Fruit fly (Drosophila melanogaster): ENCODE measurements around the gene Cad96Ca.
A peak's percentile ranks its signal among the peaks of the same experiment; 100 is the strongest.

The Cad96Ca gene

dm6 chr3R:25215123-25215522 is 7.0 kb upstream of the Cad96Ca start, which contains the start of gene Saysd1 (continued):
- TF ChIP-seq corto (GFP tag; optimal IDR thresholded peaks at IDR 0.05), result no peak
- TF ChIP-seq jigr1 (GFP tag; IDR thresholded peaks at IDR 0.05), result no peak
- peak; percentile 17 for TF ChIP-seq trem (tag; optimal IDR thresholded peaks at IDR 0.05)
- TF ChIP-seq CG12769 (tag; optimal IDR thresholded peaks at IDR 0.05), result peak; percentile 37
- TF ChIP-seq CG2202 (tag; optimal IDR thresholded peaks at IDR 0.05), result no peak
- no peak for TF ChIP-seq vfl (GFP tag; optimal IDR thresholded peaks at IDR 0.05)
- TF ChIP-seq GATAe (GFP tag; conservative IDR thresholded peaks at IDR 0.05), result no peak
- peak; percentile 81 for TF ChIP-seq knrl (GFP tag; IDR thresholded peaks at IDR 0.05; ENCODE audit: partially characterized antibody)
- TF ChIP-seq CG18619 (GFP tag; optimal IDR thresholded peaks at IDR 0.05), result no peak
- TF ChIP-seq MBD-R2 (GFP tag; IDR thresholded peaks at IDR 0.05), result peak; percentile 85
- peak; percentile 78 for TF ChIP-seq vnd (GFP tag; IDR thresholded peaks at IDR 0.05; ENCODE audit: partially characterized antibody)
- peak in 1 of 2 experiments; percentile 88 for TF ChIP-seq Pdp1 (GFP tag; optimal IDR thresholded peaks at IDR 0.05)
- no peak for TF ChIP-seq fd64A (GFP tag; optimal IDR thresholded peaks at IDR 0.05)
- peak; percentile 45; the same call in 1 of the 3 replicates for TF ChIP-seq Dbx (GFP tag; IDR thresholded peaks at IDR 0.05)
- TF ChIP-seq CG30403 (GFP tag; optimal IDR thresholded peaks at IDR 0.05), result peak; percentile 20
- TF ChIP-seq CG30020 (tag; optimal IDR thresholded peaks at IDR 0.05), result no peak
- TF ChIP-seq ara (GFP tag; IDR thresholded peaks at IDR 0.05), result 0 out of 2 replicates have a peak, but pooled peaks have one; percentile 29
- TF ChIP-seq CG13287 (GFP tag; IDR thresholded peaks at IDR 0.05; ENCODE audit: partially characterized antibody), result peak; percentile 91
- no peak for TF ChIP-seq CG7357 (GFP tag; IDR thresholded peaks at IDR 0.05)
- peak; percentile 79 for TF ChIP-seq Rfx (GFP tag; IDR thresholded peaks at IDR 0.05)
- TF ChIP-seq yki (optimal IDR thresholded peaks at IDR 0.05), result no peak
- TF ChIP-seq CG1792 (GFP tag; optimal IDR thresholded peaks at IDR 0.05), result peak; percentile 1
- TF ChIP-seq CkIIα-i1 (GFP tag; IDR thresholded peaks at IDR 0.05), result no peak
- TF ChIP-seq cato (GFP tag; optimal IDR thresholded peaks at IDR 0.05; ENCODE audit: borderline replicate concordance), result no peak
- no peak for TF ChIP-seq CG11723 (GFP tag; optimal IDR thresholded peaks at IDR 0.05)
- TF ChIP-seq prd (optimal IDR thresholded peaks at IDR 0.05), result no peak
- TF ChIP-seq prd (GFP tag; IDR thresholded peaks at IDR 0.05), result peak; percentile 48
- TF ChIP-seq CoRest (tag; optimal IDR thresholded peaks at IDR 0.05), result no peak
- no peak for TF ChIP-seq btn (GFP tag; optimal IDR thresholded peaks at IDR 0.05)
- no peak for TF ChIP-seq org-1 (GFP tag; optimal IDR thresholded peaks at IDR 0.05)
- TF ChIP-seq sob (GFP tag; IDR thresholded peaks at IDR 0.05), result peak; percentile 62
- TF ChIP-seq psq (GFP tag; optimal IDR thresholded peaks at IDR 0.05), result no peak
- TF ChIP-seq HLHmδ (GFP tag; optimal IDR thresholded peaks at IDR 0.05), result no peak
- no peak for TF ChIP-seq HLH54F (GFP tag; optimal IDR thresholded peaks at IDR 0.05)
- TF ChIP-seq CG18262 (tag; optimal IDR thresholded peaks at IDR 0.05), result no peak
- TF ChIP-seq CG10543 (GFP tag; optimal IDR thresholded peaks at IDR 0.05), result peak; percentile 41
- TF ChIP-seq bcd (GFP tag; optimal IDR thresholded peaks at IDR 0.05), result peak; percentile 38
- no peak for TF ChIP-seq slbo (GFP tag; IDR thresholded peaks at IDR 0.05)
- TF ChIP-seq gfzf (GFP tag; optimal IDR thresholded peaks at IDR 0.05), result no peak
- TF ChIP-seq CG11696 (GFP tag; IDR thresholded peaks at IDR 0.05), result no peak
- TF ChIP-seq CG2889 (GFP tag; IDR thresholded peaks at IDR 0.05), result no peak
- TF ChIP-seq Atf-2 (GFP tag; optimal IDR thresholded peaks at IDR 0.05), result no peak
- no peak for TF ChIP-seq NK7.1 (GFP tag; optimal IDR thresholded peaks at IDR 0.05)
- TF ChIP-seq fd3F (GFP tag; optimal IDR thresholded peaks at IDR 0.05), result no peak
- peak; percentile 16 for TF ChIP-seq jumu (GFP tag; optimal IDR thresholded peaks at IDR 0.05)
- TF ChIP-seq lov (optimal IDR thresholded peaks at IDR 0.05), result no peak
- TF ChIP-seq lov (GFP tag; IDR thresholded peaks at IDR 0.05), result no peak
- no peak for TF ChIP-seq grn (GFP tag; optimal IDR thresholded peaks at IDR 0.05)
- no peak for TF ChIP-seq Side (GFP tag; optimal IDR thresholded peaks at IDR 0.05)
- no peak for TF ChIP-seq insv (GFP tag; optimal IDR thresholded peaks at IDR 0.05)
- TF ChIP-seq CG7786 (GFP tag; optimal IDR thresholded peaks at IDR 0.05), result no peak
- no peak for TF ChIP-seq CG8089 (GFP tag; optimal IDR thresholded peaks at IDR 0.05)
- peak; percentile 78; the same call in 2 of the 3 replicates for TF ChIP-seq mld (GFP tag; IDR thresholded peaks at IDR 0.05; ENCODE audit: partially characterized antibody)
